Fruit fly (Drosophila melanogaster): ENCODE data around the gene Pp1alpha-96A.

DNA sequence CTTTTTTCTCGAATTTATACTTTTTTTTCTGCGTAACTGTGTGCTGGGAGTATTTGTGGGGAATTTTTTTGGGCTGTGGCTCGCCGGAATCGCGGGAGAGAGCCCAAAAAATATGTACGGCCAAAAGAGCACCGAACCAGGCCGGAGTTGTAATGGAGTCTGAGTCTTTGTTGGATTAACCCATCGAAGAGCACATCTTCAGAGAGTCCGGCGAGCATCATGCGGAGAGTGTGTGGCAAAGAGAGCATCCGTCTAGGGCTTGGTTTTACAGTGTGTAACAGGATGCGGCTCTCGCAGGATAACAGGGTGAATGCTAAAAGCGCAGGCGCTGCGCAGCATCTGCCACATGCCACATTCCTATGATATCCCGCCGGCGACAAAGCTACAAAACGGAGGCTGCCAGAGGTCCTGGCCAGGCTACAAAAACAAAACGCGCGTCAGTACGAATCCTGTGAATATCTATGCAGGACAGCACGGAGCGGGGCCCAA, 33.0 kb upstream of the Pp1alpha-96A start, which contains the start of gene nAChRalpha2:
- no peak for TF ChIP-seq CG8478 (optimal IDR thresholded peaks at IDR 0.05)
- TF ChIP-seq CTCF (optimal IDR thresholded peaks at IDR 0.05): no peak

Data from S2 (cell line).